Worm (Caenorhabditis elegans) whole organism, L4 larva: ENCODE data around the gene spat-2.
A peak's percentile ranks its signal among the peaks of the same experiment; 100 is the strongest.

ENCODE experiments used
- D1046.2 ChIP-seq: fragments of 200-800 bp; sonication (Bioruptor generic); IDR thresholded peaks from 2 replicates; pipeline ENCODE4 v1.3.6; 2022; ENCODE audit warnings: missing genetic modification characterization, missing compliant biosample characterization
- F37D6.2 ChIP-seq: sonication (generic microtip); optimal IDR thresholded peaks from 2 replicates; lab custom pipeline; 2016; ENCODE audit warnings: mild to moderate bottlenecking, missing genetic modification characterization, missing compliant biosample characterization
- F44E2.7 ChIP-seq: fragments of 200-800 bp; sonication (Bioruptor generic); IDR thresholded peaks from 2 replicates; pipeline ENCODE4 v2.1.2; 2022; ENCODE audit warnings: missing genetic modification characterization, missing compliant biosample characterization
- R02D3.7 ChIP-seq: fragments of 150-350 bp; sonication (generic microtip); optimal IDR thresholded peaks from 3 replicates; lab custom pipeline; 2014; ENCODE audit warnings: missing biosample characterization, missing genetic modification characterization
- T26A8.4 ChIP-seq: fragments of 200-800 bp; sonication (Bioruptor generic); IDR thresholded peaks from 2 replicates; pipeline ENCODE4 v1.3.6; 2022; ENCODE audit warnings: missing genetic modification characterization, missing compliant biosample characterization
- Y5F2A.4 ChIP-seq: fragments of 200-800 bp; sonication (Bioruptor generic); optimal IDR thresholded peaks from 2 replicates; lab custom pipeline; 2018; ENCODE audit warnings: mild to moderate bottlenecking, missing genetic modification characterization, missing compliant biosample characterization
- ZK546.5 ChIP-seq, 2 experiments: sonication (generic microtip); optimal IDR thresholded peaks; 2 replicates each; lab custom pipeline; 2017; ENCODE audit warnings: missing biosample characterization in 2 of 2, missing genetic modification characterization in 2 of 2
- aly-2 ChIP-seq: sonication (generic microtip); optimal IDR thresholded peaks from 2 replicates; lab custom pipeline; 2018; ENCODE audit warnings: missing biosample characterization, missing genetic modification characterization
- arid-1 ChIP-seq: fragments of 200-800 bp; sonication (Bioruptor generic); conservative IDR thresholded peaks from 2 replicates; pipeline ENCODE4 v1.3.6; 2022; ENCODE audit warnings: missing genetic modification reagents, missing genetic modification characterization, missing compliant biosample characterization
- ceh-44 ChIP-seq: fragments of 200-800 bp; sonication (Bioruptor generic); IDR thresholded peaks from 2 replicates; pipeline ENCODE4 v1.3.6; 2022; ENCODE audit warnings: missing genetic modification reagents, missing genetic modification characterization, missing compliant biosample characterization
- ces-1 ChIP-seq: fragments of 150-350 bp; sonication (generic microtip); optimal IDR thresholded peaks from 4 replicates; lab custom pipeline; 2014; ENCODE audit warnings: missing biosample characterization, missing genetic modification reagents, missing genetic modification characterization
- ctbp-1 ChIP-seq: fragments of 200-800 bp; sonication (Bioruptor generic); IDR thresholded peaks from 2 replicates; pipeline ENCODE4 v1.3.6; 2022; ENCODE audit warnings: missing genetic modification reagents, missing genetic modification characterization, missing compliant biosample characterization
- daf-12 ChIP-seq: fragments of 150-350 bp; optimal IDR thresholded peaks from 2 replicates; lab custom pipeline; 2014; ENCODE audit warnings: missing biosample characterization, missing genetic modification reagents, missing genetic modification characterization
- daf-16 ChIP-seq, 3 experiments: sonication (generic microtip); optimal IDR thresholded peaks; 2 replicates each; lab custom pipeline; 2016 to 2017; ENCODE audit warnings: missing genetic modification characterization in 3 of 3, missing genetic modification reagents in 3 of 3, mild to moderate bottlenecking in 2 of 3, missing compliant biosample characterization in 2 of 3, missing biosample characterization in 1 of 3, moderate library complexity in 1 of 3
- daf-19 ChIP-seq: fragments of 200-800 bp; sonication (Bioruptor generic); conservative IDR thresholded peaks from 2 replicates; pipeline ENCODE4 v1.3.6; 2022; ENCODE audit warnings: missing genetic modification characterization, missing compliant biosample characterization
- dmd-6 ChIP-seq: fragments of 200-800 bp; sonication (Bioruptor generic); IDR thresholded peaks from 2 replicates; pipeline ENCODE4 v1.3.6; 2022; ENCODE audit warnings: missing genetic modification reagents, missing genetic modification characterization, missing compliant biosample characterization
- dmd-9 ChIP-seq: fragments of 200-800 bp; sonication (Bioruptor generic); IDR thresholded peaks from 2 replicates; pipeline ENCODE4 v1.3.6; 2022; ENCODE audit warnings: missing genetic modification reagents, missing genetic modification characterization, missing compliant biosample characterization
- duxl-1 ChIP-seq: sonication (generic microtip); optimal IDR thresholded peaks from 2 replicates; lab custom pipeline; 2016; ENCODE audit warnings: mild to moderate bottlenecking, missing genetic modification characterization, moderate library complexity, missing compliant biosample characterization; ENCODE audit not compliant: poor library complexity
- egl-27 ChIP-seq: sonication (generic microtip); optimal IDR thresholded peaks from 3 replicates; lab custom pipeline; 2017; ENCODE audit warnings: missing biosample characterization, missing genetic modification reagents, missing genetic modification characterization
- fos-1 ChIP-seq: fragments of 150-350 bp; optimal IDR thresholded peaks from 2 replicates; lab custom pipeline; 2014; ENCODE audit warnings: missing biosample characterization, missing genetic modification characterization
- gei-8 ChIP-seq: fragments of 200-800 bp; sonication (Bioruptor generic); optimal IDR thresholded peaks from 2 replicates; lab custom pipeline; 2018; ENCODE audit warnings: mild to moderate bottlenecking, missing genetic modification characterization, missing compliant biosample characterization
- hif-1 ChIP-seq, 2 experiments: sonication (generic microtip); optimal IDR thresholded peaks; 2 replicates each; lab custom pipeline; 2016 to 2017; ENCODE audit warnings: missing compliant biosample characterization in 2 of 2, missing genetic modification characterization in 2 of 2, missing genetic modification reagents in 2 of 2, missing genotype in 2 of 2, mild to moderate bottlenecking in 1 of 2
- hlh-30 ChIP-seq: sonication (generic microtip); optimal IDR thresholded peaks from 2 replicates; lab custom pipeline; 2017; ENCODE audit warnings: antibody characterized with exemption, mild to moderate bottlenecking, missing genetic modification characterization, missing compliant biosample characterization; ENCODE audit not compliant: insufficient read depth
- jun-1 ChIP-seq: fragments of 150-350 bp; optimal IDR thresholded peaks from 2 replicates; lab custom pipeline; 2014; ENCODE audit warnings: missing biosample characterization, missing genetic modification reagents, missing genetic modification characterization
- lin-1 ChIP-seq: fragments of 200-800 bp; sonication (Bioruptor generic); IDR thresholded peaks from 2 replicates; pipeline ENCODE4 v1.3.6; 2022; ENCODE audit warnings: missing genetic modification reagents, missing genetic modification characterization, missing compliant biosample characterization
- lin-29 ChIP-seq: fragments of 200-800 bp; sonication (Bioruptor generic); IDR thresholded peaks from 2 replicates; pipeline ENCODE4 v1.3.6; 2022; ENCODE audit warnings: missing genetic modification reagents, missing genetic modification characterization, missing compliant biosample characterization
- lin-39 ChIP-seq: fragments of 150-350 bp; optimal IDR thresholded peaks from 2 replicates; lab custom pipeline; 2014; ENCODE audit warnings: missing biosample characterization, missing genetic modification reagents, missing genetic modification characterization
- madf-9 ChIP-seq: fragments of 200-800 bp; sonication (Bioruptor generic); conservative IDR thresholded peaks from 2 replicates; pipeline ENCODE4 v1.3.6; 2022; ENCODE audit warnings: missing genetic modification reagents, missing genetic modification characterization, missing compliant biosample characterization
- mdl-1 ChIP-seq, 2 experiments: fragments of 150-350 bp in 1 of 2; sonication (generic microtip) in 1 of 2; optimal IDR thresholded peaks; 2 replicates each; lab custom pipeline; 2014 to 2017; ENCODE audit warnings: missing biosample characterization in 2 of 2, missing genetic modification characterization in 2 of 2
- mxl-3 ChIP-seq: fragments of 200-800 bp; sonication (Bioruptor generic); optimal IDR thresholded peaks from 2 replicates; lab custom pipeline; 2018; ENCODE audit warnings: mild to moderate bottlenecking, missing genetic modification characterization, missing compliant biosample characterization
- nhr-102 ChIP-seq: sonication (generic microtip); optimal IDR thresholded peaks from 2 replicates; lab custom pipeline; 2016; ENCODE audit warnings: mild to moderate bottlenecking, missing genetic modification characterization, moderate library complexity, missing compliant biosample characterization
- nhr-11 ChIP-seq: fragments of 150-350 bp; optimal IDR thresholded peaks from 2 replicates; lab custom pipeline; 2014; ENCODE audit warnings: missing biosample characterization, missing genetic modification characterization
- nhr-111 ChIP-seq: fragments of 200-800 bp; sonication (Bioruptor generic); optimal IDR thresholded peaks from 2 replicates; lab custom pipeline; 2018; ENCODE audit warnings: mild to moderate bottlenecking, missing genetic modification characterization, missing compliant biosample characterization
- nhr-25 ChIP-seq: sonication (generic microtip); optimal IDR thresholded peaks from 2 replicates; lab custom pipeline; 2017; ENCODE audit warnings: missing genetic modification characterization, mild to moderate bottlenecking, missing compliant biosample characterization, antibody characterized with exemption, moderate library complexity, borderline replicate concordance; ENCODE audit not compliant: insufficient read depth
- nhr-28 ChIP-seq: fragments of 150-350 bp; optimal IDR thresholded peaks from 2 replicates; lab custom pipeline; 2014; ENCODE audit warnings: missing biosample characterization, missing genetic modification characterization
- nhr-41 ChIP-seq: fragments of 200-800 bp; sonication (Bioruptor generic); IDR thresholded peaks from 2 replicates; pipeline ENCODE4 v1.3.6; 2022; ENCODE audit warnings: missing genetic modification reagents, missing genetic modification characterization, missing compliant biosample characterization
- nhr-48 ChIP-seq: sonication (generic microtip); optimal IDR thresholded peaks from 2 replicates; lab custom pipeline; 2016; ENCODE audit warnings: mild to moderate bottlenecking, missing genetic modification characterization, missing compliant biosample characterization
- nhr-6 ChIP-seq: fragments of 150-350 bp; optimal IDR thresholded peaks from 2 replicates; lab custom pipeline; 2014; ENCODE audit warnings: missing biosample characterization, missing genetic modification characterization
- pha-4 ChIP-seq, 2 experiments: fragments of 150-350 bp in 1 of 2; fragments of 200-800 bp in 1 of 2; sonication (Bioruptor generic) in 1 of 2; IDR thresholded peaks in 1 of 2; optimal IDR thresholded peaks in 1 of 2; 2 replicates each; pipeline versions ENCODE4 v1.3.6 to Lab custom; 2014 to 2022; ENCODE audit warnings: missing genetic modification characterization in 2 of 2, missing genetic modification reagents in 2 of 2, missing biosample characterization in 1 of 2, missing compliant biosample characterization in 1 of 2
- set-16 ChIP-seq: fragments of 200-800 bp; sonication (Bioruptor generic); IDR thresholded peaks from 2 replicates; pipeline ENCODE4 v1.3.6; 2022; ENCODE audit warnings: missing genetic modification reagents, missing genetic modification characterization, missing compliant biosample characterization
- tag-97 ChIP-seq: fragments of 200-800 bp; sonication (Bioruptor generic); IDR thresholded peaks from 2 replicates; pipeline ENCODE4 v1.3.6; 2022; ENCODE audit warnings: missing genetic modification characterization, missing compliant biosample characterization
- tra-1 ChIP-seq: fragments of 200-800 bp; sonication (Bioruptor generic); IDR thresholded peaks from 2 replicates; pipeline ENCODE4 v1.3.6; 2022; ENCODE audit warnings: missing genetic modification reagents, missing genetic modification characterization, missing compliant biosample characterization
- unc-39 ChIP-seq: sonication (generic microtip); optimal IDR thresholded peaks from 2 replicates; lab custom pipeline; 2017; ENCODE audit warnings: missing biosample characterization, missing genetic modification characterization
- vab-7 ChIP-seq: fragments of 200-800 bp; sonication (Bioruptor generic); IDR thresholded peaks from 2 replicates; pipeline ENCODE4 v1.3.6; 2022; ENCODE audit warnings: missing genetic modification reagents, missing genetic modification characterization, missing compliant biosample characterization
- zfp-2 ChIP-seq: sonication (generic microtip); optimal IDR thresholded peaks from 2 replicates; lab custom pipeline; 2016; ENCODE audit warnings: mild to moderate bottlenecking, missing genetic modification characterization, missing compliant biosample characterization
- zfp-3 ChIP-seq: fragments of 200-800 bp; sonication (Bioruptor generic); conservative IDR thresholded peaks from 2 replicates; pipeline ENCODE4 v1.3.6; 2022; ENCODE audit warnings: missing genetic modification reagents, missing genetic modification characterization, missing compliant biosample characterization
- zip-11 ChIP-seq: fragments of 200-800 bp; sonication (Bioruptor generic); IDR thresholded peaks from 2 replicates; pipeline ENCODE4 v1.3.6; 2022; ENCODE audit warnings: missing genetic modification characterization, missing compliant biosample characterization
- ztf-11 ChIP-seq: fragments of 150-350 bp; optimal IDR thresholded peaks from 2 replicates; lab custom pipeline; 2014; ENCODE audit warnings: missing biosample characterization, missing genetic modification characterization
- ztf-7 ChIP-seq: fragments of 150-350 bp; optimal IDR thresholded peaks from 2 replicates; lab custom pipeline; 2014; ENCODE audit warnings: missing biosample characterization, missing genetic modification characterization

spat-2 gene

DNA sequence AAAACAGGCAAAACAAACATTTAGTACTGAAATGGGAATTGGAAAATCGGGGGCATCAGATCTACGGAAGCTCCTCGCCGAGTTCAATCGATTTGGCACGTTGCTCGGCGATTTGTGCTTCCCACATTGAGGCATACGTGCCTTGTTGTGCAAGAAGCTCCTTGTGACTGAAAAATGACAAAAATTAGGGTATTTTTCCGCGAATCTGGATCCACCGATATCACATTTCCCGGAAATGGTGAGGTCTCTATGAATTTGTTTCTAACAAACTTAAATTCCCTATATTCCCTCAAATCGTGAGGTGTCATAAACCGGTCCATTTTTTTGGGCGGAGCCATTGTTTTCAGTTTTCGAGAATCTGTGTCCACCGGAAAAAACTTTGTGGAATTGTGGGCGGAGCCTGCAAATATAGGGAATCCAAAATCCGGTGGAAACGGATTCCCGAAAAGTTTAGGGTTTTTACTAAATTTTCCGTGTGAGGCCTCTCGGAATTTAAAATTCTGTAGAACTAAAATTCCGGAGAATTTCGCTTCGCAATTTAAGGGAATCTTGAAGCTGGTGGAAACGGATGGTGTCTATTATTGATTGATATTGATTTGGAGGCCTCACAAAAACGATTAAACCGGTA, 55.0 kb downstream of the spat-2 start (continued):
- TF ChIP-seq zfp-2 (tag; lab: Kevin White, UChicago) (no peak), gei-8 (GFP tag; lab: Kevin White, UChicago) (no peak), aly-2 (tag; lab: Kevin White, UChicago) (no peak), daf-19 (GFP tag; lab: Robert Waterston, UW) (no peak), ctbp-1 (no peak), dmd-9 (peak; percentile 67; the same call in 1 of the 2 replicates), T26A8.4 (GFP tag; lab: Robert Waterston, UW) (no peak), daf-12 (tag; lab: Kevin White, UChicago) (no peak), nhr-41 (GFP tag; lab: Robert Waterston, UW) (no peak), set-16 (GFP tag; lab: Robert Waterston, UW) (no peak), nhr-48 (tag; lab: Kevin White, UChicago) (no peak), nhr-102 (no peak), hif-1 (tag; optimal IDR thresholded peaks at IDR 0.05; lab: Kevin White, UChicago) (peak in 1 of 2 experiments; percentile 83), nhr-6 (tag; lab: Kevin White, UChicago) (no peak), ztf-11 (tag; lab: Kevin White, UChicago) (no peak), mxl-3 (GFP tag; lab: Kevin White, UChicago) (peak; percentile 32), vab-7 (GFP tag; lab: Robert Waterston, UW) (peak; percentile 64), lin-1 (GFP tag; lab: Robert Waterston, UW) (no peak), pha-4 (GFP tag; IDR thresholded peaks at IDR 0.05; lab: Robert Waterston, UW) (0 out of 2 replicates have a peak, but pooled peaks have one; percentile 8), pha-4 (tag; optimal IDR thresholded peaks at IDR 0.05; lab: Kevin White, UChicago) (no peak), daf-16 (GFP tag; optimal IDR thresholded peaks at IDR 0.05; lab: Kevin White, UChicago) (no peak), daf-16 (tag; optimal IDR thresholded peaks at IDR 0.05; lab: Kevin White, UChicago) (no peak), Y5F2A.4 (GFP tag; lab: Kevin White, UChicago) (no peak), nhr-111 (GFP tag; lab: Kevin White, UChicago) (no peak), zip-11 (no peak), R02D3.7 (tag; lab: Kevin White, UChicago) (no peak), F44E2.7 (GFP tag; lab: Robert Waterston, UW) (no peak), duxl-1 (tag; lab: Kevin White, UChicago) (no peak), lin-29 (GFP tag; lab: Robert Waterston, UW) (no peak), tag-97 (GFP tag; lab: Robert Waterston, UW) (no peak), ces-1 (GFP tag; lab: Kevin White, UChicago) (no peak), lin-39 (no peak), hlh-30 (tag; lab: Kevin White, UChicago) (no peak), fos-1 (no peak), ZK546.5 (tag; optimal IDR thresholded peaks at IDR 0.05; lab: Kevin White, UChicago) (no peak), ceh-44 (GFP tag; lab: Robert Waterston, UW) (peak; percentile 79), F37D6.2 (no peak), unc-39 (no peak), mdl-1 (tag; optimal IDR thresholded peaks at IDR 0.05; lab: Kevin White, UChicago) (no peak), jun-1 (tag; lab: Kevin White, UChicago) (no peak), arid-1 (no peak), ztf-7 (tag; lab: Kevin White, UChicago) (no peak), D1046.2 (GFP tag; lab: Robert Waterston, UW) (0 out of 2 replicates have a peak, but pooled peaks have one; percentile 30), dmd-6 (GFP tag; lab: Robert Waterston, UW) (peak; percentile 57), madf-9 (GFP tag; lab: Robert Waterston, UW) (no peak), zfp-3 (no peak), nhr-25 (tag; lab: Kevin White, UChicago) (no peak), nhr-11 (tag; lab: Kevin White, UChicago) (no peak), tra-1 (GFP tag; lab: Robert Waterston, UW) (0 out of 2 replicates have a peak, but pooled peaks have one; percentile 51), nhr-28 (no peak), egl-27 (tag; lab: Kevin White, UChicago) (no peak)
